Fruit fly (Drosophila melanogaster): ENCODE data around the gene CG9981.

dm6 chrX:16368585-16368984 is 36.3 kb downstream of the CG9981 start:
- no peak for TF ChIP-seq CG15601 (tag; optimal IDR thresholded peaks at IDR 0.05)
- TF ChIP-seq Hsf (GFP tag; optimal IDR thresholded peaks at IDR 0.05), result no peak
- no peak for TF ChIP-seq CG8281 (tag; optimal IDR thresholded peaks at IDR 0.05)
- no peak for TF ChIP-seq CG10543 (GFP tag; optimal IDR thresholded peaks at IDR 0.05)
- no peak for TF ChIP-seq CG1647 (GFP tag; optimal IDR thresholded peaks at IDR 0.05)
- no peak for TF ChIP-seq CG4282 (GFP tag; optimal IDR thresholded peaks at IDR 0.05)
- TF ChIP-seq CG11504 (tag; optimal IDR thresholded peaks at IDR 0.05), result no peak
- TF ChIP-seq CG10654 (GFP tag; optimal IDR thresholded peaks at IDR 0.05), result no peak
- TF ChIP-seq CG31388 (GFP tag; optimal IDR thresholded peaks at IDR 0.05), result no peak
- no peak for TF ChIP-seq tx (GFP tag; optimal IDR thresholded peaks at IDR 0.05)
